Worm (Caenorhabditis elegans) whole organism, L3 larva: ENCODE data around the gene btb-5.

Source experiments
- R02D3.7 ChIP-seq: fragments of 150-350 bp; optimal IDR thresholded peaks from 2 replicates; lab custom pipeline; 2014; ENCODE audit warnings: missing biosample characterization, missing genetic modification characterization
- ama-1 ChIP-seq: fragments of 150-350 bp; optimal IDR thresholded peaks from 2 replicates; lab custom pipeline; 2018
- jun-1 ChIP-seq: fragments of 150-350 bp; optimal IDR thresholded peaks from 2 replicates; lab custom pipeline; 2014; ENCODE audit warnings: missing biosample characterization, missing genetic modification reagents, missing genetic modification characterization
- nfya-1 ChIP-seq: sonication (generic microtip); optimal IDR thresholded peaks from 2 replicates; lab custom pipeline; 2017; ENCODE audit warnings: missing genetic modification characterization, mild to moderate bottlenecking, missing compliant biosample characterization, antibody characterized with exemption, moderate library complexity; ENCODE audit not compliant: insufficient read depth
- nhr-237 ChIP-seq: fragments of 150-350 bp; optimal IDR thresholded peaks from 2 replicates; lab custom pipeline; 2014; ENCODE audit warnings: missing biosample characterization, missing genetic modification characterization
- pha-4 ChIP-seq: fragments of 150-350 bp; optimal IDR thresholded peaks from 2 replicates; lab custom pipeline; 2014; ENCODE audit warnings: missing biosample characterization, missing genetic modification reagents, missing genetic modification characterization
- pqm-1 ChIP-seq: fragments of 150-350 bp; optimal IDR thresholded peaks from 2 replicates; lab custom pipeline; 2017; ENCODE audit warnings: missing biosample characterization, missing genetic modification characterization, inconsistent platforms
- unc-62 ChIP-seq: fragments of 150-350 bp; sonication (generic microtip); optimal IDR thresholded peaks from 4 replicates; lab custom pipeline; 2014; ENCODE audit warnings: missing biosample characterization, missing genetic modification reagents, missing genetic modification characterization

DNA sequence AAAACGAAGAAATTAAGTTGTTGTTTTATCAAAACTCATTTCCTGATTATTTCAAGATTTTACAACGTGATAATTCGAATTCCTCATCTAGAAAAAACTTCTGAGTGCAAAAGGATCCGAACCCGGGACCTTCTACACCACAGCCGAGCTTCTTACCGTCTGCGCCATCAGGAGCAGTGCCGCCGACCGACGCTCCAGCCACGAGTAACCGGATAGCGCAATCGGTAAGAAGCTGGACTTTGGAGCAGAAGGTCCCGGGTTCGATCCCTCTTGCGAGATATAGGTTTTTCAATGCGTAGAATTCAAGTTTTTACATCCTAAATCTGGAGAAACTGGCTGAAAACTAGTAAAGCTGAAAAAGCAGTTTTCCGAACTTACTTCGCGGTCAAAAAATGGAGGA, 7.2 kb downstream of the btb-5 start:
- TF ChIP-seq pqm-1 (tag; lab: Kevin White, UChicago) (no peak), unc-62 (no peak), ama-1 (lab: Kevin White, UChicago) (no peak), nfya-1 (no peak), jun-1 (tag; lab: Kevin White, UChicago) (no peak), nhr-237 (tag; lab: Kevin White, UChicago) (no peak), R02D3.7 (tag; lab: Kevin White, UChicago) (no peak), pha-4 (tag; lab: Kevin White, UChicago) (no peak)
